Fruit fly (Drosophila melanogaster) whole organism, prepupa: ENCODE results near the gene CG16865.
A peak's percentile ranks its signal among the peaks of the same experiment; 100 is the strongest.

Source experiments
- Blimp-1 ChIP-seq: fragments of 200-800 bp; sonication (Bioruptor generic); optimal IDR thresholded peaks from 3 replicates; lab custom pipeline; 2017; ENCODE audit warnings: missing biosample characterization, missing genetic modification characterization, mild to moderate bottlenecking, moderate library complexity, missing genetic modification reagents
- CG10669 ChIP-seq: fragments of 200-800 bp; sonication (Bioruptor generic); optimal IDR thresholded peaks from 3 replicates; lab custom pipeline; 2018; ENCODE audit warnings: missing biosample characterization, mild to moderate bottlenecking, missing genetic modification characterization, moderate library complexity
- CG11294 ChIP-seq: fragments of 200-800 bp; sonication (Bioruptor generic); IDR thresholded peaks from 2 replicates; pipeline ENCODE4 v1.3.6; 2022; ENCODE audit warnings: missing biosample characterization, missing genetic modification characterization
- CG11762 ChIP-seq: fragments of 200-800 bp; sonication (Bioruptor generic); optimal IDR thresholded peaks from 3 replicates; lab custom pipeline; 2016; ENCODE audit warnings: missing biosample characterization, missing genetic modification characterization; ENCODE audit not compliant: insufficient read depth
- CG15336 ChIP-seq: fragments of 200-800 bp; sonication (Bioruptor generic); IDR thresholded peaks from 2 replicates; pipeline ENCODE4 v1.3.6; 2022; ENCODE audit warnings: missing biosample characterization, missing genetic modification characterization
- CG32006 ChIP-seq: fragments of 200-800 bp; sonication (Bioruptor generic); optimal IDR thresholded peaks from 3 replicates; lab custom pipeline; 2017; ENCODE audit warnings: missing biosample characterization, mild to moderate bottlenecking, missing genetic modification characterization
- CG34406 ChIP-seq: fragments of 200-800 bp; sonication (Bioruptor generic); optimal IDR thresholded peaks from 3 replicates; lab custom pipeline; 2016; ENCODE audit warnings: missing biosample characterization, missing genetic modification characterization
- CG6163 ChIP-seq: fragments of 200-800 bp; sonication (Bioruptor generic); IDR thresholded peaks from 3 replicates; pipeline ENCODE4 v1.3.6; 2022; ENCODE audit warnings: missing biosample characterization, missing genetic modification characterization
- CG6808 ChIP-seq: fragments of 200-800 bp; sonication (Bioruptor generic); optimal IDR thresholded peaks from 3 replicates; lab custom pipeline; 2017; ENCODE audit warnings: missing biosample characterization, missing genetic modification characterization, mild to moderate bottlenecking, moderate library complexity, missing genetic modification reagents
- CG6854 ChIP-seq: fragments of 200-800 bp; sonication (Bioruptor generic); optimal IDR thresholded peaks from 2 replicates; lab custom pipeline; 2017; ENCODE audit warnings: missing biosample characterization, mild to moderate bottlenecking, missing genetic modification characterization
- CG8319 ChIP-seq: fragments of 200-800 bp; sonication (Bioruptor generic); optimal IDR thresholded peaks from 3 replicates; lab custom pipeline; 2016; ENCODE audit warnings: missing biosample characterization, missing genetic modification characterization
- CG8632 ChIP-seq: fragments of 200-800 bp; sonication (Bioruptor generic); optimal IDR thresholded peaks from 3 replicates; lab custom pipeline; 2016; ENCODE audit warnings: missing biosample characterization, missing genetic modification characterization
- Eip78C ChIP-seq: fragments of 200-800 bp; sonication (Bioruptor generic); peaks from one replicate; lab custom pipeline; 2016; ENCODE audit warnings: missing biosample characterization, missing genetic modification characterization
- Ets21C ChIP-seq: fragments of 200-800 bp; sonication (Bioruptor generic); optimal IDR thresholded peaks from 3 replicates; lab custom pipeline; 2016; ENCODE audit warnings: missing biosample characterization, missing genetic modification characterization
- Gug ChIP-seq: fragments of 200-800 bp; sonication (Bioruptor generic); IDR thresholded peaks from 2 replicates; pipeline ENCODE4 v1.3.6; 2022; ENCODE audit warnings: missing biosample characterization, missing genetic modification characterization
- Hr38 ChIP-seq: sonication (Bioruptor generic); optimal IDR thresholded peaks from 2 replicates; lab custom pipeline; 2016; ENCODE audit warnings: missing biosample characterization, missing genetic modification characterization
- Hr4 ChIP-seq: fragments of 200-800 bp; sonication (Bioruptor generic); optimal IDR thresholded peaks from 3 replicates; lab custom pipeline; 2016; ENCODE audit warnings: missing biosample characterization, missing genetic modification characterization
- OdsH ChIP-seq: fragments of 200-800 bp; sonication (Bioruptor generic); optimal IDR thresholded peaks from 3 replicates; lab custom pipeline; 2016; ENCODE audit warnings: missing biosample characterization, missing genetic modification characterization
- Sox14 ChIP-seq: fragments of 200-800 bp; sonication (Bioruptor generic); optimal IDR thresholded peaks from 3 replicates; lab custom pipeline; 2016; ENCODE audit warnings: missing biosample characterization, missing genetic modification characterization
- Sox15 ChIP-seq: fragments of 200-800 bp; sonication (Bioruptor generic); optimal IDR thresholded peaks from 3 replicates; lab custom pipeline; 2016; ENCODE audit warnings: missing biosample characterization, missing genetic modification characterization
- achi ChIP-seq: fragments of 200-800 bp; sonication (Bioruptor generic); optimal IDR thresholded peaks from 3 replicates; lab custom pipeline; 2016; ENCODE audit warnings: missing biosample characterization, missing genetic modification characterization
- acj6 ChIP-seq: fragments of 200-800 bp; sonication (Bioruptor generic); optimal IDR thresholded peaks from 3 replicates; lab custom pipeline; 2016; ENCODE audit warnings: missing biosample characterization, missing genetic modification characterization
- eg ChIP-seq: fragments of 200-800 bp; sonication (Bioruptor generic); IDR thresholded peaks from 3 replicates; pipeline ENCODE4 v1.3.6; 2022; ENCODE audit warnings: missing biosample characterization, missing genetic modification characterization
- esn ChIP-seq: fragments of 200-800 bp; sonication (Bioruptor generic); optimal IDR thresholded peaks from 2 replicates; lab custom pipeline; 2016; ENCODE audit warnings: missing biosample characterization, mild to moderate bottlenecking, missing genetic modification characterization, moderate library complexity
- fd85E ChIP-seq: fragments of 200-800 bp; sonication (Bioruptor generic); optimal IDR thresholded peaks from 3 replicates; lab custom pipeline; 2016; ENCODE audit warnings: missing biosample characterization, missing genetic modification characterization
- fkh ChIP-seq: fragments of 200-800 bp; sonication (Bioruptor generic); optimal IDR thresholded peaks from 3 replicates; lab custom pipeline; 2017; ENCODE audit warnings: missing biosample characterization, mild to moderate bottlenecking, missing genetic modification characterization, moderate library complexity
- salr ChIP-seq, 2 experiments: fragments of 200-800 bp; sonication (Bioruptor generic); optimal IDR thresholded peaks; 3 replicates each; lab custom pipeline; 2016 to 2018; ENCODE audit warnings: missing biosample characterization in 2 of 2, missing genetic modification characterization in 2 of 2, mild to moderate bottlenecking in 1 of 2
- spab ChIP-seq: fragments of 200-800 bp; sonication (Bioruptor generic); optimal IDR thresholded peaks from 2 replicates; lab custom pipeline; 2017; ENCODE audit warnings: missing biosample characterization, mild to moderate bottlenecking, missing genetic modification characterization, missing genetic modification reagents
- vri ChIP-seq: fragments of 200-800 bp; sonication (Bioruptor generic); optimal IDR thresholded peaks from 3 replicates; lab custom pipeline; 2016; ENCODE audit warnings: missing biosample characterization, mild to moderate bottlenecking, missing genetic modification characterization

CG16865 gene

dm6 chr2L:13784155-13784681, 27.1 kb upstream of the CG16865 start, which contains the start of gene CG16890:
CG16890 (minus strand) TSS chr2L:13784338.
- TF ChIP-seq CG15336 (GFP tag; lab: Robert Waterston, UW), result no peak
- no peak for TF ChIP-seq CG34406 (GFP tag; lab: Kevin White, UChicago)
- TF ChIP-seq fd85E (GFP tag; lab: Kevin White, UChicago), result no peak
- no peak for TF ChIP-seq Sox15
- TF ChIP-seq Eip78C (GFP tag; lab: Kevin White, UChicago), result peak; percentile 44
- no peak for TF ChIP-seq Hr38 (GFP tag; lab: Kevin White, UChicago)
- TF ChIP-seq CG11294 (GFP tag; lab: Robert Waterston, UW), result no peak
- TF ChIP-seq Sox14 (GFP tag; lab: Kevin White, UChicago), result peak; percentile 2
- peak; percentile 53 for TF ChIP-seq vri
- TF ChIP-seq CG32006, result no peak

- TF ChIP-seq OdsH (GFP tag; lab: Kevin White, UChicago) (no peak), salr (GFP tag; optimal IDR thresholded peaks at IDR 0.05; lab: Kevin White, UChicago) (no peak), esn (GFP tag; lab: Kevin White, UChicago) (no peak), CG6163 (GFP tag; lab: Robert Waterston, UW) (no peak), spab (GFP tag; lab: Kevin White, UChicago) (no peak), Hr4 (GFP tag; lab: Kevin White, UChicago) (no peak), CG11762 (GFP tag; lab: Kevin White, UChicago) (no peak), CG11294 (GFP tag; lab: Robert Waterston, UW) (no peak), CG8632 (GFP tag; lab: Kevin White, UChicago) (no peak), Ets21C (GFP tag; lab: Kevin White, UChicago) (no peak), CG10669 (no peak)
These were observed 20.6 kb upstream of the CG16865 start, which contains the start of gene CG16863 for dm6 chr2L:13790715-13791114. CG16863 (plus strand) TSS chr2L:13790959.

- no peak for TF ChIP-seq Hr4 (GFP tag; lab: Kevin White, UChicago)
- TF ChIP-seq CG6808 (GFP tag; lab: Kevin White, UChicago), result no peak
- TF ChIP-seq CG6854 (GFP tag; lab: Kevin White, UChicago), result peak; percentile 19
- TF ChIP-seq OdsH (GFP tag; lab: Kevin White, UChicago), result no peak
- no peak for TF ChIP-seq CG8632 (GFP tag; lab: Kevin White, UChicago)
- peak; percentile 11 for TF ChIP-seq esn (GFP tag; lab: Kevin White, UChicago)
These were observed 17.9 kb upstream of the CG16865 start, which contains the start of gene Sec71 for dm6 chr2L:13793405-13793804. Sec71 (plus strand) TSS chr2L:13793521.

- TF ChIP-seq fkh (GFP tag; lab: Kevin White, UChicago) (peak; percentile 42), spab (GFP tag; lab: Kevin White, UChicago) (no peak)
These were observed 10.2 kb upstream of the CG16865 start for dm6 chr2L:13801166-13801565.

dm6 chr2L:13802075-13802639, 9.2 kb upstream of the CG16865 start:
- TF ChIP-seq CG6808 (GFP tag; lab: Kevin White, UChicago), result no peak
- no peak for TF ChIP-seq CG6163 (GFP tag; lab: Robert Waterston, UW)
- no peak for TF ChIP-seq CG8319
- no peak for TF ChIP-seq Gug (GFP tag; lab: Robert Waterston, UW)
- no peak for TF ChIP-seq CG32006
- TF ChIP-seq esn (GFP tag; lab: Kevin White, UChicago), result no peak
- no peak for TF ChIP-seq achi
- no peak for TF ChIP-seq acj6 (GFP tag; lab: Kevin White, UChicago)
- TF ChIP-seq vri, result no peak

dm6 chr2L:13803032-13803661, 8.2 kb upstream of the CG16865 start, which contains the start of gene CAH1:
CAH1 (plus strand) TSS chr2L:13803626.
- TF ChIP-seq Blimp-1 (GFP tag; lab: Kevin White, UChicago) (no peak), fkh (GFP tag; lab: Kevin White, UChicago) (peak; percentile 12), eg (GFP tag; lab: Robert Waterston, UW) (peak; percentile 33; the same call in 1 of the 3 replicates)
